Fruit fly (Drosophila melanogaster): ENCODE data around the gene Vha16-5.

Gene Vha16-5

DNA sequence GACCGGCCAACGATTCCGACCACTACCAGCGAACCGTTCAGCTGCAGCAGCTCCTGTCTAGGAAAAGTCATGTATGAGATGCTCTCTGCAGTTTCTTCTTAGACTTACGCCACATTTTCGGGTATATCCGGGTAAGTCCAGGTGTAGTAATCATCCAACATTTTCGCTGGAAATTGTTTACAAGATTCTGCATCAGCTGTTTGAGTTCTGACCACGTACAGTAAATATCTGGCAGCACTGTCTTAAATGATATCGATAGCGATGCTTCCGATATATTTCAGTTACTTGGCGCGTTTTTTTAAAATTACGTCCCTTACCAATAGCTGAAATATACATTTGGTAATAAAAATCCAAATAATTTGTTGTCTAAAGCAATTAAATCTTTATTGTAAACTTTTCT is 6.9 kb upstream of the Vha16-5 start, which contains the start of gene CG6729:
Gene CG6729, minus strand, starts transcription at position 222 of the 400 bp plus-strand sequence.
- no peak for TF ChIP-seq fd59A (GFP tag; optimal IDR thresholded peaks at IDR 0.05)
- no peak for TF ChIP-seq Ets21C (GFP tag; optimal IDR thresholded peaks at IDR 0.05)
- no peak for TF ChIP-seq dsx (GFP tag; optimal IDR thresholded peaks at IDR 0.05; ENCODE audit: poor library complexity, severe bottlenecking)

DNA sequence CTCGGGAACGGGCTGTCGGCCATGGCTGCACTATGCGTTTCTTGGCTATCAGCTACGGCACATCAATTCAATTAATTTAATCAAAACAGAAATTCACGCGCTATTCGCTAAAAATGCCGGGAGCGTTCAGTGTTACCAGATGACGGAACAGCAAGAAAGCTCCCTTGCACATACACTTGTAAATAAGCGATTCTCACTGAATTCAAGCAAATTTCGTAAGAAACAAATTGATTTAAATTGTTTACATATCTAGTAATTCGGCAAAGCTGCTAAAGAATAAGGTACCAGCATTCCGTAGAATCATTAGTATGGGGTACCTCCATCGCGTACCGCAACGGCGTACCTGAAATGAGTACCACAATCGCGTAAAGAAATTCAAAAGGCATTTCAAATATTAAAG is 920 bp downstream of the Vha16-5 start, which contains the start of gene Nup107:
Gene Nup107, minus strand, starts transcription at position 149 of the 400 bp plus-strand sequence.
- TF ChIP-seq CG8119 (GFP tag; IDR thresholded peaks at IDR 0.05) = no peak
- TF ChIP-seq vri (GFP tag; optimal IDR thresholded peaks at IDR 0.05) = no peak
- peak; percentile 1 for TF ChIP-seq CG31627 (GFP tag; optimal IDR thresholded peaks at IDR 0.05)
- TF ChIP-seq lz (GFP tag; optimal IDR thresholded peaks at IDR 0.05) = peak; percentile 7
- TF ChIP-seq CG11294 (GFP tag; IDR thresholded peaks at IDR 0.05) = no peak
- peak; percentile 52 for TF ChIP-seq Eip78C (GFP tag)
- peak; percentile 11 for TF ChIP-seq Hr4 (GFP tag; optimal IDR thresholded peaks at IDR 0.05)
- no peak for TF ChIP-seq Blimp-1 (GFP tag; optimal IDR thresholded peaks at IDR 0.05)
- 0 out of 3 replicates have a peak, but pooled peaks have one; percentile 11 for TF ChIP-seq CG6163 (GFP tag; IDR thresholded peaks at IDR 0.05)
- peak; percentile 19 for TF ChIP-seq CG3032 (tag; optimal IDR thresholded peaks at IDR 0.05)
- no peak for TF ChIP-seq fd85E (GFP tag; optimal IDR thresholded peaks at IDR 0.05)
- TF ChIP-seq fkh (GFP tag; optimal IDR thresholded peaks at IDR 0.05) = no peak
- peak; percentile 10 for TF ChIP-seq cyc (GFP tag; optimal IDR thresholded peaks at IDR 0.05)

DNA sequence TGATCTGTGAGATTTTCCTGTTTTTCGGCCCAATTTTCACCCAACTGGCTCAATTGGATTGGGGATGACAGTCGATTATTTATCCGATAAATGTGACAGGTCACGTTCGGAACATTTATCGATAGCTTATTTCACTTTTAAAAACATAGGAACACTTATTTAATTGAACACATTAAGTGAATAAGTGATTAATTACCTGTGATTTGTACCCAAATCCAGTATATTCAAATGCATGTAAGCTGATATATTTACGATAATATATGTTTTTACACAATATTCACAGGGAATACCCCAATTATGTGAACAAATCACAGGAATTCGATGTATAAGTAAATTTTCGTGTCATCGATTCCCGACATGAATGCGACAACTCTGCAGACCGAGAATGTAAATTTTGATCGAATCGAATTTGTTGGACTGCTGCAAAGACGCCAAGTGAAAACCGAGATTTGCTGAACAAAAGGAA is 4.5 kb downstream of the Vha16-5 start, which contains the start of the genes EMC3 and Dpy-30L1:
Gene EMC3, minus strand, starts transcription at position 81 of the 466 bp plus-strand sequence.
Gene Dpy-30L1, plus strand, starts transcription at position 311 of the 466 bp plus-strand sequence.
- no peak for TF ChIP-seq achi (GFP tag; optimal IDR thresholded peaks at IDR 0.05)
- TF ChIP-seq Sox14 (GFP tag; optimal IDR thresholded peaks at IDR 0.05) = peak; percentile 35
- peak; percentile 43 for TF ChIP-seq cyc (GFP tag; optimal IDR thresholded peaks at IDR 0.05)
- TF ChIP-seq Met (GFP tag; optimal IDR thresholded peaks at IDR 0.05) = no peak
- TF ChIP-seq CG15336 (GFP tag; IDR thresholded peaks at IDR 0.05) = peak; percentile 31; the same call in 1 of the 2 replicates
- no peak for TF ChIP-seq CG32006 (GFP tag; optimal IDR thresholded peaks at IDR 0.05)
- TF ChIP-seq spab (GFP tag; optimal IDR thresholded peaks at IDR 0.05) = no peak
- TF ChIP-seq Smox (GFP tag; optimal IDR thresholded peaks at IDR 0.05) = peak; percentile 35
- no peak for TF ChIP-seq CG16779 (tag; optimal IDR thresholded peaks at IDR 0.05)
- no peak for TF ChIP-seq fd85E (GFP tag; optimal IDR thresholded peaks at IDR 0.05)
- no peak for TF ChIP-seq CG11902 (GFP tag; optimal IDR thresholded peaks at IDR 0.05)
- no peak for TF ChIP-seq CG9139 (GFP tag; optimal IDR thresholded peaks at IDR 0.05)
- TF ChIP-seq OdsH (GFP tag; optimal IDR thresholded peaks at IDR 0.05) = no peak
- no peak for TF ChIP-seq dac (GFP tag; optimal IDR thresholded peaks at IDR 0.05)
- TF ChIP-seq Gug (GFP tag; IDR thresholded peaks at IDR 0.05) = no peak
- TF ChIP-seq CG1621 (tag; optimal IDR thresholded peaks at IDR 0.05) = no peak
- no peak for TF ChIP-seq CG8632 (GFP tag; optimal IDR thresholded peaks at IDR 0.05)
- no peak for TF ChIP-seq dsx (GFP tag; optimal IDR thresholded peaks at IDR 0.05; ENCODE audit: poor library complexity, severe bottlenecking)
- TF ChIP-seq CG11762 (GFP tag; optimal IDR thresholded peaks at IDR 0.05; ENCODE audit: insufficient read depth) = peak; percentile 19
- no peak for TF ChIP-seq CG10669 (GFP tag; optimal IDR thresholded peaks at IDR 0.05)
- TF ChIP-seq fkh (GFP tag; optimal IDR thresholded peaks at IDR 0.05) = no peak
- no peak for TF ChIP-seq net (GFP tag; optimal IDR thresholded peaks at IDR 0.05)
- TF ChIP-seq CG34406 (GFP tag; optimal IDR thresholded peaks at IDR 0.05) = no peak
- TF ChIP-seq Sox102F (GFP tag; optimal IDR thresholded peaks at IDR 0.05) = no peak
- peak; percentile 81 for TF ChIP-seq Eip78C (GFP tag)
- no peak for TF ChIP-seq pdm3 (GFP tag; optimal IDR thresholded peaks at IDR 0.05)
- TF ChIP-seq Sox15 (GFP tag; optimal IDR thresholded peaks at IDR 0.05) = no peak
- no peak for TF ChIP-seq CG7368 (GFP tag; optimal IDR thresholded peaks at IDR 0.05)
- TF ChIP-seq CG31627 (GFP tag; optimal IDR thresholded peaks at IDR 0.05) = peak; percentile 64
- TF ChIP-seq CG6808 (GFP tag; optimal IDR thresholded peaks at IDR 0.05) = no peak
- TF ChIP-seq eg (GFP tag; IDR thresholded peaks at IDR 0.05) = no peak
- TF ChIP-seq fd59A (GFP tag; optimal IDR thresholded peaks at IDR 0.05) = no peak
- TF ChIP-seq svp (GFP tag) = no peak
- TF ChIP-seq esn (GFP tag; optimal IDR thresholded peaks at IDR 0.05) = peak; percentile 66
- TF ChIP-seq CG4318 (GFP tag; optimal IDR thresholded peaks at IDR 0.05) = no peak
- no peak for TF ChIP-seq Hr38 (GFP tag; optimal IDR thresholded peaks at IDR 0.05)
- TF ChIP-seq lz (GFP tag; optimal IDR thresholded peaks at IDR 0.05) = peak; percentile 48
- peak; percentile 46 for TF ChIP-seq Ets21C (GFP tag; optimal IDR thresholded peaks at IDR 0.05)
- TF ChIP-seq topi (GFP tag; optimal IDR thresholded peaks at IDR 0.05) = peak; percentile 50
- TF ChIP-seq CG3919 (GFP tag; optimal IDR thresholded peaks at IDR 0.05) = no peak
- TF ChIP-seq vri (GFP tag; optimal IDR thresholded peaks at IDR 0.05) = no peak
